Worm (Caenorhabditis elegans): ENCODE results near the gene sra-7.

sra-7 gene

ce11 chrII:9522986-9523385, 21.5 kb upstream of the sra-7 start, which contains the start of gene AH6.17:
Gene AH6.17 (plus strand): TSS chrII:9523170.
- TF ChIP-seq nhr-12 (tag; optimal IDR thresholded peaks at IDR 0.05) (no peak), lin-13 (GFP tag; optimal IDR thresholded peaks at IDR 0.05) (no peak), hlh-17 (GFP tag; optimal IDR thresholded peaks at IDR 0.05; ENCODE audit: borderline replicate concordance) (no peak), nhr-19 (GFP tag; conservative IDR thresholded peaks at IDR 0.05) (no peak), ztf-4 (tag; optimal IDR thresholded peaks at IDR 0.05) (no peak), vab-15 (tag; optimal IDR thresholded peaks at IDR 0.05) (no peak), nhr-77 (tag; optimal IDR thresholded peaks at IDR 0.05) (no peak), irx-1 (tag; optimal IDR thresholded peaks at IDR 0.05) (no peak), elt-3 (tag; optimal IDR thresholded peaks at IDR 0.05) (no peak), alr-1 (tag; optimal IDR thresholded peaks at IDR 0.05; ENCODE audit: borderline replicate concordance) (no peak), dsc-1 (tag; optimal IDR thresholded peaks at IDR 0.05) (no peak), sup-37 (GFP tag; optimal IDR thresholded peaks at IDR 0.05) (no peak), ceh-63 (GFP tag; optimal IDR thresholded peaks at IDR 0.05) (no peak), sptf-1 (tag; optimal IDR thresholded peaks at IDR 0.05) (no peak), ceh-90 (tag; optimal IDR thresholded peaks at IDR 0.05) (no peak), nhr-71 (tag; optimal IDR thresholded peaks at IDR 0.05) (no peak), pax-3 (tag; optimal IDR thresholded peaks at IDR 0.05) (no peak), fkh-10 (GFP tag; optimal IDR thresholded peaks at IDR 0.05) (no peak)

- TF ChIP-seq unc-62 (GFP tag; optimal IDR thresholded peaks at IDR 0.05): no peak
- no peak for TF ChIP-seq lin-14 (GFP tag; optimal IDR thresholded peaks at IDR 0.05)
- TF ChIP-seq skn-1 (tag; optimal IDR thresholded peaks at IDR 0.05): no peak
- TF ChIP-seq nhr-71 (tag; optimal IDR thresholded peaks at IDR 0.05): no peak
- no peak for TF ChIP-seq egl-27 (tag; optimal IDR thresholded peaks at IDR 0.05)
Observed at ce11 chrII:9523539-9524224, 20.8 kb upstream of the sra-7 start, which contains the start of gene mex-6. Gene mex-6 (plus strand): TSS chrII:9524174.

DNA sequence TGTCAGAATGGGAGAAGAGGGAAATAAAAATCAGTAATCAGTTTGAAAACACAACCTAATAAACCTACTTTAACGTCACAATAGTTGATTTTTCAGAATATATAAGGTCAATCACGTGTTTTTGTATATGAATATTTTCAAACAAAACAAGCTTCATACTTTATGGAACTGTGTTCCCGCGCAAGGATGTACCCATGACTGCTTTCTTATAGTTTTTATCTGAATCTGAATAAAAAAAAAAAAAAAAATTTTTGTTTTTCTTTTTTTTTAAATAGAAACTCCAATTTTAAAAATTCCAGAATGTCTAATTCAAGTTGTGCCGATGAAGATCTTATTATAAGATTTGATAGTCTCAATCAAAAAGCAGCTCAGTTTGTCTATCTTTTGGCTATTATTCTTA, 16.0 kb upstream of the sra-7 start, which contains the start of gene sra-2:
Gene sra-2, plus strand, starts transcription at position 301 of the 400 bp plus-strand sequence.
- TF ChIP-seq egl-27 (tag; optimal IDR thresholded peaks at IDR 0.05) (no peak), efl-1 (optimal IDR thresholded peaks at IDR 0.05) (no peak), efl-1 (GFP tag; optimal IDR thresholded peaks at IDR 0.05 in 1 of 2) (no peak), nhr-19 (GFP tag; conservative IDR thresholded peaks at IDR 0.05) (no peak), fkh-10 (GFP tag; optimal IDR thresholded peaks at IDR 0.05) (no peak), unc-98 (GFP tag; IDR thresholded peaks at IDR 0.05) (no peak), xbp-1 (tag; optimal IDR thresholded peaks at IDR 0.05) (no peak), ztf-11 (tag; optimal IDR thresholded peaks at IDR 0.05) (no peak), lin-35 (GFP tag; optimal IDR thresholded peaks at IDR 0.05) (no peak), tlp-1 (tag; optimal IDR thresholded peaks at IDR 0.05) (no peak), ztf-4 (tag; optimal IDR thresholded peaks at IDR 0.05) (no peak), skn-1 (tag; optimal IDR thresholded peaks at IDR 0.05) (no peak), ceh-88 (GFP tag; IDR thresholded peaks at IDR 0.05) (no peak), ceh-82 (tag; optimal IDR thresholded peaks at IDR 0.05) (no peak), C04F5.9 (tag; optimal IDR thresholded peaks at IDR 0.05) (no peak), F16B12.6 (tag; optimal IDR thresholded peaks at IDR 0.05) (no peak)

DNA sequence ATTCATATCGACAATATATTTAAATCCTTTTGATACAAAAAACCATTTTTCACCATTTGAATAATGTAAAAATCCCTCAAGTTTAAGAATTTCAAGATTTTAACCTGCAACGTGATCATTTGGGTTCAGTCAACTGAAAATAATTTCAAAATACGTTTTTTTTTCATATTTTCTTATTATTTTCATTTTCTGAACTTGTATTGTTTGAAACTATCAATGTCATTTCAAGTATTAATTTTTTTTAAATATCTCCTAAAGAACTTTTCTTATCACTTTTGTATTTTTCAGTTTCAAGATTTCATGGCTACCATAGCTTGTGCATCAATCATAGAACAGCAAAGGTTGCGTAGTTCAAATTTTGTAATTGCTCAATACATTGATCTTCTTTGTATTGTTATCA, 12.5 kb upstream of the sra-7 start, which contains the start of gene sra-9:
Gene sra-9, plus strand, starts transcription at position 301 of the 400 bp plus-strand sequence.
- TF ChIP-seq mef-2 (tag; optimal IDR thresholded peaks at IDR 0.05) (no peak), unc-98 (GFP tag; IDR thresholded peaks at IDR 0.05) (no peak), unc-130 (tag; optimal IDR thresholded peaks at IDR 0.05) (no peak), nhr-71 (tag; optimal IDR thresholded peaks at IDR 0.05) (no peak), dsc-1 (tag; optimal IDR thresholded peaks at IDR 0.05) (no peak)

All from whole organism, L1 larva.